Worm (Caenorhabditis elegans) whole organism, L2 larva: Measurements from ENCODE around the gene Y71H2B.11.

Source experiments
- C34F6.9 ChIP-seq: fragments of 150-350 bp; optimal IDR thresholded peaks from 2 replicates; lab custom pipeline; 2014; ENCODE audit warnings: missing biosample characterization, missing genetic modification characterization
- F13H6.1 ChIP-seq: sonication (generic microtip); optimal IDR thresholded peaks from 2 replicates; lab custom pipeline; 2016; ENCODE audit warnings: missing genetic modification characterization, missing compliant biosample characterization
- R02D3.7 ChIP-seq: fragments of 150-350 bp; optimal IDR thresholded peaks from 2 replicates; lab custom pipeline; 2014; ENCODE audit warnings: missing biosample characterization, missing genetic modification characterization
- Y55F3AM.14 ChIP-seq: fragments of 200-800 bp; sonication (Bioruptor generic); optimal IDR thresholded peaks from 2 replicates; lab custom pipeline; 2018; ENCODE audit warnings: mild to moderate bottlenecking, missing genetic modification characterization, missing compliant biosample characterization
- ZK546.5 ChIP-seq: sonication (generic microtip); optimal IDR thresholded peaks from 2 replicates; lab custom pipeline; 2017; ENCODE audit warnings: missing biosample characterization, missing genetic modification characterization
- alr-1 ChIP-seq: fragments of 150-350 bp; optimal IDR thresholded peaks from 2 replicates; lab custom pipeline; 2014; ENCODE audit warnings: missing biosample characterization, missing genetic modification characterization
- aly-2 ChIP-seq: fragments of 150-350 bp; optimal IDR thresholded peaks from 2 replicates; lab custom pipeline; 2014; ENCODE audit warnings: missing biosample characterization, missing genetic modification characterization
- ama-1 ChIP-seq: fragments of 150-350 bp; optimal IDR thresholded peaks from 2 replicates; lab custom pipeline; 2018; ENCODE audit warnings: inconsistent platforms
- blmp-1 ChIP-seq: sonication (generic microtip); optimal IDR thresholded peaks from 2 replicates; lab custom pipeline; 2017; ENCODE audit warnings: missing genetic modification characterization, mild to moderate bottlenecking, missing compliant biosample characterization, antibody characterized with exemption, moderate library complexity; ENCODE audit not compliant: insufficient read depth
- ceh-16 ChIP-seq: fragments of 150-350 bp; optimal IDR thresholded peaks from 2 replicates; lab custom pipeline; 2014; ENCODE audit warnings: missing biosample characterization, missing genetic modification characterization
- ceh-82 ChIP-seq: fragments of 150-350 bp; optimal IDR thresholded peaks from 2 replicates; lab custom pipeline; 2014; ENCODE audit warnings: missing biosample characterization, missing genetic modification characterization
- crh-2 ChIP-seq: sonication (generic microtip); optimal IDR thresholded peaks from 2 replicates; lab custom pipeline; 2017; ENCODE audit warnings: missing biosample characterization, missing genetic modification characterization
- dmd-4 ChIP-seq: sonication (generic microtip); optimal IDR thresholded peaks from 2 replicates; lab custom pipeline; 2017; ENCODE audit warnings: missing biosample characterization, missing genetic modification characterization
- egl-27 ChIP-seq: sonication (generic microtip); optimal IDR thresholded peaks from 3 replicates; lab custom pipeline; 2017; ENCODE audit warnings: missing biosample characterization, missing genetic modification reagents, missing genetic modification characterization
- elt-1 ChIP-seq: fragments of 150-350 bp; optimal IDR thresholded peaks from 2 replicates; lab custom pipeline; 2014; ENCODE audit warnings: missing biosample characterization, missing genetic modification characterization
- elt-3 ChIP-seq: sonication (generic microtip); optimal IDR thresholded peaks from 2 replicates; lab custom pipeline; 2017; ENCODE audit warnings: missing biosample characterization, missing genetic modification characterization
- fos-1 ChIP-seq: fragments of 150-350 bp; optimal IDR thresholded peaks from 2 replicates; lab custom pipeline; 2014; ENCODE audit warnings: missing biosample characterization, missing genetic modification characterization
- gmeb-1 ChIP-seq: fragments of 150-350 bp; optimal IDR thresholded peaks from 2 replicates; lab custom pipeline; 2014; ENCODE audit warnings: missing biosample characterization, missing genetic modification characterization
- lin-11 ChIP-seq: fragments of 150-350 bp; sonication (generic microtip); optimal IDR thresholded peaks from 2 replicates; lab custom pipeline; 2014; ENCODE audit warnings: missing biosample characterization, missing genetic modification characterization, inconsistent platforms, mixed read lengths
- lin-13 ChIP-seq: fragments of 150-350 bp; optimal IDR thresholded peaks from 2 replicates; lab custom pipeline; 2014; ENCODE audit warnings: missing biosample characterization, missing genetic modification reagents, missing genetic modification characterization
- lin-39 ChIP-seq: fragments of 150-350 bp; optimal IDR thresholded peaks from 2 replicates; lab custom pipeline; 2014; ENCODE audit warnings: missing biosample characterization, missing genetic modification reagents, missing genetic modification characterization
- lsy-2 ChIP-seq, 2 experiments: fragments of 150-350 bp in 1 of 2; sonication (generic microtip) in 1 of 2; optimal IDR thresholded peaks; 2 replicates each; lab custom pipeline; 2014 to 2017; ENCODE audit warnings: missing biosample characterization in 2 of 2, missing genetic modification characterization in 2 of 2
- mab-5 ChIP-seq: fragments of 150-350 bp; optimal IDR thresholded peaks from 2 replicates; lab custom pipeline; 2014; ENCODE audit warnings: missing biosample characterization, missing genetic modification characterization
- mbf-1 ChIP-seq: sonication (generic microtip); optimal IDR thresholded peaks from 2 replicates; lab custom pipeline; 2017; ENCODE audit warnings: missing biosample characterization, missing genetic modification characterization
- mdl-1 ChIP-seq, 2 experiments: fragments of 150-350 bp in 1 of 2; sonication (generic microtip) in 1 of 2; optimal IDR thresholded peaks; 2 replicates each; lab custom pipeline; 2017; ENCODE audit warnings: missing biosample characterization in 2 of 2, missing genetic modification characterization in 2 of 2
- nhr-10 ChIP-seq: sonication (generic microtip); optimal IDR thresholded peaks from 2 replicates; lab custom pipeline; 2017; ENCODE audit warnings: missing biosample characterization, missing genetic modification characterization
- nhr-11 ChIP-seq: fragments of 150-350 bp; optimal IDR thresholded peaks from 2 replicates; lab custom pipeline; 2014; ENCODE audit warnings: missing biosample characterization, missing genetic modification characterization
- nhr-12 ChIP-seq: fragments of 150-350 bp; optimal IDR thresholded peaks from 2 replicates; lab custom pipeline; 2014; ENCODE audit warnings: missing biosample characterization, missing genetic modification characterization
- nhr-129 ChIP-seq: fragments of 150-350 bp; optimal IDR thresholded peaks from 2 replicates; lab custom pipeline; 2014; ENCODE audit warnings: missing biosample characterization, missing genetic modification characterization
- nhr-21 ChIP-seq: fragments of 150-350 bp; optimal IDR thresholded peaks from 2 replicates; lab custom pipeline; 2014; ENCODE audit warnings: missing biosample characterization, missing genetic modification characterization
- nhr-23 ChIP-seq: fragments of 150-350 bp; optimal IDR thresholded peaks from 2 replicates; lab custom pipeline; 2014; ENCODE audit warnings: missing biosample characterization, missing genetic modification reagents, missing genetic modification characterization
- nhr-237 ChIP-seq: fragments of 150-350 bp; optimal IDR thresholded peaks from 2 replicates; lab custom pipeline; 2014; ENCODE audit warnings: missing biosample characterization, missing genetic modification characterization
- nhr-25 ChIP-seq: fragments of 150-350 bp; sonication (generic microtip); optimal IDR thresholded peaks from 3 replicates; lab custom pipeline; 2014; ENCODE audit warnings: missing biosample characterization, missing genetic modification characterization
- nhr-6 ChIP-seq: fragments of 150-350 bp; optimal IDR thresholded peaks from 2 replicates; lab custom pipeline; 2014; ENCODE audit warnings: missing biosample characterization, missing genetic modification characterization
- nhr-77 ChIP-seq: fragments of 150-350 bp; optimal IDR thresholded peaks from 2 replicates; lab custom pipeline; 2014; ENCODE audit warnings: missing biosample characterization, missing genetic modification characterization
- peb-1 ChIP-seq: fragments of 150-350 bp; optimal IDR thresholded peaks from 2 replicates; lab custom pipeline; 2014; ENCODE audit warnings: missing biosample characterization, missing genetic modification characterization
- sem-4 ChIP-seq: fragments of 150-350 bp; optimal IDR thresholded peaks from 2 replicates; lab custom pipeline; 2014; ENCODE audit warnings: missing biosample characterization, missing genetic modification reagents, missing genetic modification characterization
- skn-1 ChIP-seq: sonication (generic microtip); optimal IDR thresholded peaks from 2 replicates; lab custom pipeline; 2017; ENCODE audit warnings: missing biosample characterization, missing genetic modification characterization
- sma-3 ChIP-seq: sonication (generic microtip); optimal IDR thresholded peaks from 2 replicates; lab custom pipeline; 2016; ENCODE audit warnings: missing genetic modification reagents, missing genetic modification characterization, missing compliant biosample characterization
- sma-9 ChIP-seq, 2 experiments: fragments of 150-350 bp in 1 of 2; sonication (generic microtip) in 1 of 2; optimal IDR thresholded peaks; 2 replicates each; lab custom pipeline; 2014 to 2016; ENCODE audit warnings: missing genetic modification characterization in 2 of 2, mild to moderate bottlenecking in 1 of 2, missing biosample characterization in 1 of 2, missing compliant biosample characterization in 1 of 2, missing genetic modification reagents in 1 of 2, moderate library complexity in 1 of 2
- snpc-4 ChIP-seq: fragments of 150-350 bp; optimal IDR thresholded peaks from 2 replicates; lab custom pipeline; 2014; ENCODE audit warnings: missing biosample characterization, missing genetic modification characterization
- unc-39 ChIP-seq: fragments of 150-350 bp; optimal IDR thresholded peaks from 2 replicates; lab custom pipeline; 2014; ENCODE audit warnings: missing biosample characterization, missing genetic modification characterization
- unc-55 ChIP-seq: fragments of 150-350 bp; sonication (generic microtip); optimal IDR thresholded peaks from 3 replicates; lab custom pipeline; 2014; ENCODE audit warnings: missing biosample characterization, missing genetic modification reagents, missing genetic modification characterization
- unc-62 ChIP-seq: fragments of 150-350 bp; optimal IDR thresholded peaks from 2 replicates; lab custom pipeline; 2014; ENCODE audit warnings: missing biosample characterization, missing genetic modification reagents, missing genetic modification characterization
- zag-1 ChIP-seq: fragments of 150-350 bp; optimal IDR thresholded peaks from 2 replicates; lab custom pipeline; 2014; ENCODE audit warnings: missing biosample characterization, missing genetic modification characterization
- ztf-1 ChIP-seq: fragments of 200-800 bp; sonication (Bioruptor generic); conservative IDR thresholded peaks from 2 replicates; pipeline ENCODE4 v1.3.6; 2022; ENCODE audit warnings: missing genetic modification characterization, missing compliant biosample characterization
- ztf-11 ChIP-seq: sonication (generic microtip); optimal IDR thresholded peaks from 2 replicates; lab custom pipeline; 2017; ENCODE audit warnings: missing biosample characterization, missing genetic modification characterization
- ztf-4 ChIP-seq: fragments of 150-350 bp; optimal IDR thresholded peaks from 2 replicates; lab custom pipeline; 2014; ENCODE audit warnings: missing biosample characterization, missing genetic modification characterization

Gene Y71H2B.11

ce11 chrIII:2586193-2586592 is 17.6 kb upstream of the Y71H2B.11 start, which contains the start of gene gpa-17:
Gene gpa-17 (plus strand): TSS chrIII:2586555.
- TF ChIP-seq ceh-82 (tag; lab: Kevin White, UChicago) (no peak), ceh-16 (tag; lab: Kevin White, UChicago) (no peak), sem-4 (no peak), unc-62 (GFP tag; lab: Kevin White, UChicago) (no peak), nhr-129 (tag; lab: Kevin White, UChicago) (peak; percentile 11), fos-1 (tag; lab: Kevin White, UChicago) (peak; percentile 95)

- TF ChIP-seq ama-1 (peak; percentile 19), skn-1 (no peak), aly-2 (tag; lab: Kevin White, UChicago) (peak; percentile 76), sem-4 (peak; percentile 86), unc-62 (GFP tag; lab: Kevin White, UChicago) (peak; percentile 36), alr-1 (tag; lab: Kevin White, UChicago) (no peak), zag-1 (peak; percentile 88), nhr-25 (tag; lab: Kevin White, UChicago) (peak; percentile 86), lin-11 (peak; percentile 94), ceh-16 (tag; lab: Kevin White, UChicago) (peak; percentile 33), mab-5 (tag; lab: Kevin White, UChicago) (peak; percentile 95), mdl-1 (tag; optimal IDR thresholded peaks at IDR 0.05; lab: Kevin White, UChicago) (peak in 1 of 2 experiments; percentile 69), lin-13 (GFP tag; lab: Kevin White, UChicago) (peak; percentile 93), nhr-129 (tag; lab: Kevin White, UChicago) (peak; percentile 78), sma-9 (GFP tag; optimal IDR thresholded peaks at IDR 0.05; lab: Kevin White, UChicago) (no peak), sma-9 (tag; optimal IDR thresholded peaks at IDR 0.05; lab: Kevin White, UChicago) (no peak), egl-27 (tag; lab: Kevin White, UChicago) (peak; percentile 92), unc-55 (GFP tag; lab: Kevin White, UChicago) (peak; percentile 98), gmeb-1 (tag; lab: Kevin White, UChicago) (peak; percentile 91), F13H6.1 (peak; percentile 91), ZK546.5 (tag; lab: Kevin White, UChicago) (peak; percentile 40), ceh-82 (tag; lab: Kevin White, UChicago) (peak; percentile 15), blmp-1 (tag; lab: Kevin White, UChicago) (peak; percentile 68), elt-3 (tag; lab: Kevin White, UChicago) (no peak), unc-39 (no peak), elt-1 (tag; lab: Kevin White, UChicago) (no peak), snpc-4 (tag; lab: Kevin White, UChicago) (peak; percentile 61), mbf-1 (tag; lab: Kevin White, UChicago) (peak; percentile 23), ztf-1 (GFP tag; lab: Robert Waterston, UW) (no peak), dmd-4 (peak; percentile 68), sma-3 (GFP tag; lab: Kevin White, UChicago) (peak; percentile 93), nhr-6 (tag; lab: Kevin White, UChicago) (peak; percentile 77), C34F6.9 (tag; lab: Kevin White, UChicago) (peak; percentile 98), nhr-77 (tag; lab: Kevin White, UChicago) (peak; percentile 78), ztf-4 (tag; lab: Kevin White, UChicago) (peak; percentile 80), ztf-11 (tag; lab: Kevin White, UChicago) (peak; percentile 22), lsy-2 (tag; optimal IDR thresholded peaks at IDR 0.05; lab: Kevin White, UChicago) (peak; percentile 92 to 96), nhr-12 (tag; lab: Kevin White, UChicago) (no peak), crh-2 (tag; lab: Kevin White, UChicago) (peak; percentile 94), nhr-21 (peak; percentile 92), nhr-23 (tag; lab: Kevin White, UChicago) (no peak), fos-1 (tag; lab: Kevin White, UChicago) (peak; percentile 80), nhr-11 (tag; lab: Kevin White, UChicago) (no peak), lin-39 (tag; lab: Kevin White, UChicago) (no peak), R02D3.7 (tag; lab: Kevin White, UChicago) (peak; percentile 76), nhr-10 (peak; percentile 65), nhr-237 (tag; lab: Kevin White, UChicago) (peak; percentile 48), peb-1 (no peak), Y55F3AM.14 (GFP tag; lab: Kevin White, UChicago) (no peak)
Observed at ce11 chrIII:2596984-2597454, 6.8 kb upstream of the Y71H2B.11 start, which contains the start of gene apb-1. Gene apb-1 (minus strand): TSS chrIII:2597034.
